Worm (Caenorhabditis elegans): ENCODE data around the gene Y39H10B.3.

The Y39H10B.3 gene

ce11 chrV:3695254-3695653 is 24.7 kb downstream of the Y39H10B.3 start:
- no peak for TF ChIP-seq pes-1 (GFP tag; IDR thresholded peaks at IDR 0.05)
- no peak for TF ChIP-seq hmbx-1 (tag; optimal IDR thresholded peaks at IDR 0.05)
- TF ChIP-seq scrt-1 (GFP tag; IDR thresholded peaks at IDR 0.05) = no peak
- TF ChIP-seq tbx-11 (GFP tag; IDR thresholded peaks at IDR 0.05) = no peak
- no peak for TF ChIP-seq tbx-37 (GFP tag; conservative IDR thresholded peaks at IDR 0.05)
- no peak for TF ChIP-seq ets-7 (tag; optimal IDR thresholded peaks at IDR 0.05)
- no peak for TF ChIP-seq hmg-4 (GFP tag; optimal IDR thresholded peaks at IDR 0.05)
- no peak for TF ChIP-seq ceh-36 (tag; optimal IDR thresholded peaks at IDR 0.05)
- no peak for TF ChIP-seq B0310.2 (tag; optimal IDR thresholded peaks at IDR 0.05)
- TF ChIP-seq tra-4 (tag; optimal IDR thresholded peaks at IDR 0.05) = no peak
- TF ChIP-seq ceh-13 (GFP tag; optimal IDR thresholded peaks at IDR 0.05) = no peak
- TF ChIP-seq F13C5.2 (tag; optimal IDR thresholded peaks at IDR 0.05) = no peak
- TF ChIP-seq sea-1 (GFP tag; conservative IDR thresholded peaks at IDR 0.05) = no peak

- TF ChIP-seq hmbx-1 (tag; optimal IDR thresholded peaks at IDR 0.05) = no peak
- no peak for TF ChIP-seq aly-1 (tag; optimal IDR thresholded peaks at IDR 0.05)
- TF ChIP-seq ama-1 (optimal IDR thresholded peaks at IDR 0.05) = no peak
- no peak for TF ChIP-seq tbx-37 (GFP tag; conservative IDR thresholded peaks at IDR 0.05)
- TF ChIP-seq tra-4 (tag; optimal IDR thresholded peaks at IDR 0.05) = no peak
- no peak for TF ChIP-seq flt-1 (GFP tag; IDR thresholded peaks at IDR 0.05)
- TF ChIP-seq sea-1 (GFP tag; conservative IDR thresholded peaks at IDR 0.05) = no peak
- no peak for TF ChIP-seq scrt-1 (GFP tag; IDR thresholded peaks at IDR 0.05)
- no peak for TF ChIP-seq hmg-4 (GFP tag; optimal IDR thresholded peaks at IDR 0.05)
- TF ChIP-seq ceh-13 (GFP tag; optimal IDR thresholded peaks at IDR 0.05) = no peak
- no peak for TF ChIP-seq hnd-1 (tag; optimal IDR thresholded peaks at IDR 0.05)
- TF ChIP-seq B0310.2 (tag; optimal IDR thresholded peaks at IDR 0.05) = no peak
- TF ChIP-seq pes-1 (GFP tag; IDR thresholded peaks at IDR 0.05) = no peak
Measured at ce11 chrV:3697071-3697470, 26.5 kb downstream of the Y39H10B.3 start.

- TF ChIP-seq flt-1 (GFP tag; IDR thresholded peaks at IDR 0.05) = no peak
- no peak for TF ChIP-seq aly-1 (tag; optimal IDR thresholded peaks at IDR 0.05)
Measured at ce11 chrV:3698497-3698896, 27.9 kb downstream of the Y39H10B.3 start.

ce11 chrV:3702998-3703397 is 32.4 kb downstream of the Y39H10B.3 start:
- no peak for TF ChIP-seq flt-1 (GFP tag; IDR thresholded peaks at IDR 0.05)
- no peak for TF ChIP-seq pes-1 (GFP tag; IDR thresholded peaks at IDR 0.05)
- no peak for TF ChIP-seq ceh-36 (tag; optimal IDR thresholded peaks at IDR 0.05)

- TF ChIP-seq flt-1 (GFP tag; IDR thresholded peaks at IDR 0.05) (no peak), tra-4 (tag; optimal IDR thresholded peaks at IDR 0.05) (no peak), tbx-37 (GFP tag; conservative IDR thresholded peaks at IDR 0.05) (no peak), ceh-36 (tag; optimal IDR thresholded peaks at IDR 0.05) (no peak), pes-1 (GFP tag; IDR thresholded peaks at IDR 0.05) (no peak), aly-1 (tag; optimal IDR thresholded peaks at IDR 0.05) (no peak), B0310.2 (tag; optimal IDR thresholded peaks at IDR 0.05) (no peak), hnd-1 (tag; optimal IDR thresholded peaks at IDR 0.05) (no peak), hmg-4 (GFP tag; optimal IDR thresholded peaks at IDR 0.05) (no peak), ama-1 (optimal IDR thresholded peaks at IDR 0.05) (no peak), ets-7 (tag; optimal IDR thresholded peaks at IDR 0.05) (no peak), sea-1 (GFP tag; conservative IDR thresholded peaks at IDR 0.05) (no peak), tbx-11 (GFP tag; IDR thresholded peaks at IDR 0.05) (no peak)
Measured at ce11 chrV:3703888-3704287, 33.3 kb downstream of the Y39H10B.3 start.

ce11 chrV:3704688-3705087 is 34.1 kb downstream of the Y39H10B.3 start, which contains the start of gene lin-40:
lin-40 (plus strand) TSS chrV:3704988.
- TF ChIP-seq ceh-13 (GFP tag; optimal IDR thresholded peaks at IDR 0.05) (no peak), F13C5.2 (tag; optimal IDR thresholded peaks at IDR 0.05) (no peak), hnd-1 (tag; optimal IDR thresholded peaks at IDR 0.05) (no peak), pes-1 (GFP tag; IDR thresholded peaks at IDR 0.05) (no peak), aly-1 (tag; optimal IDR thresholded peaks at IDR 0.05) (no peak), tra-4 (tag; optimal IDR thresholded peaks at IDR 0.05) (no peak), ama-1 (optimal IDR thresholded peaks at IDR 0.05) (no peak), hmbx-1 (tag; optimal IDR thresholded peaks at IDR 0.05) (no peak)

ce11 chrV:3706167-3706566 is 35.6 kb downstream of the Y39H10B.3 start:
- no peak for TF ChIP-seq tbx-11 (GFP tag; IDR thresholded peaks at IDR 0.05)
- TF ChIP-seq pes-1 (GFP tag; IDR thresholded peaks at IDR 0.05) = no peak
- TF ChIP-seq ets-7 (tag; optimal IDR thresholded peaks at IDR 0.05) = no peak
- TF ChIP-seq F13C5.2 (tag; optimal IDR thresholded peaks at IDR 0.05) = no peak
- no peak for TF ChIP-seq scrt-1 (GFP tag; IDR thresholded peaks at IDR 0.05)
- no peak for TF ChIP-seq ceh-13 (GFP tag; optimal IDR thresholded peaks at IDR 0.05)
- TF ChIP-seq aly-1 (tag; optimal IDR thresholded peaks at IDR 0.05) = no peak
- TF ChIP-seq hnd-1 (tag; optimal IDR thresholded peaks at IDR 0.05) = no peak
- no peak for TF ChIP-seq tbx-37 (GFP tag; conservative IDR thresholded peaks at IDR 0.05)
- TF ChIP-seq hmg-4 (GFP tag; optimal IDR thresholded peaks at IDR 0.05) = no peak
- no peak for TF ChIP-seq sea-1 (GFP tag; conservative IDR thresholded peaks at IDR 0.05)
- TF ChIP-seq ama-1 (optimal IDR thresholded peaks at IDR 0.05) = no peak
- no peak for TF ChIP-seq tra-4 (tag; optimal IDR thresholded peaks at IDR 0.05)
- no peak for TF ChIP-seq hmbx-1 (tag; optimal IDR thresholded peaks at IDR 0.05)
- no peak for TF ChIP-seq flt-1 (GFP tag; IDR thresholded peaks at IDR 0.05)
- TF ChIP-seq ceh-36 (tag; optimal IDR thresholded peaks at IDR 0.05) = no peak

- TF ChIP-seq pes-1 (GFP tag; IDR thresholded peaks at IDR 0.05) (no peak), B0310.2 (tag; optimal IDR thresholded peaks at IDR 0.05) (no peak), flt-1 (GFP tag; IDR thresholded peaks at IDR 0.05) (no peak), sea-1 (GFP tag; conservative IDR thresholded peaks at IDR 0.05) (no peak), ets-7 (tag; optimal IDR thresholded peaks at IDR 0.05) (no peak), aly-1 (tag; optimal IDR thresholded peaks at IDR 0.05) (no peak), tbx-37 (GFP tag; conservative IDR thresholded peaks at IDR 0.05) (no peak), tra-4 (tag; optimal IDR thresholded peaks at IDR 0.05) (no peak), tbx-11 (GFP tag; IDR thresholded peaks at IDR 0.05) (no peak), hmg-4 (GFP tag; optimal IDR thresholded peaks at IDR 0.05) (no peak), hnd-1 (tag; optimal IDR thresholded peaks at IDR 0.05) (no peak)
Measured at ce11 chrV:3706893-3707292, 36.3 kb downstream of the Y39H10B.3 start.
